Worm (Caenorhabditis elegans): Measurements from ENCODE around the gene grdn-1.

The grdn-1 gene

DNA sequence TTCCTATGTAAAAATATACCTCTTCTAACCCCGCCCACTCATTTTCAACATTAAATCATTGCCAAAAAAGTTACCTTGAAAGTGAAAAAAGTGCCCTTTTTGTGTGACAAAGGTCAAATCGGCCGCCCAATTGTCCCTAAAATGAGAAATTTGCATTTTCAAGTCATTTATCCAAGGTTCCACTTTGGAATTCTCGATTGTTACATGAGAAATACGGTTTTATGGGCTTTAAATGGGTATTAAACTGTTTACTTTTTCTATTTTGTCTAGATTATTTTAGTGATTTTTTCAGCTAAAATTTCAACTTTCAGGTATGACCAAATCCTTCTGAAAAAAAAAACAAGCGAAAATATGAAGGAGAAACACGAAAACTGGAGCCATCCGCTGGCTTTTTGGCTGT, at the start of gene grdn-1:
TSS of gene grdn-1 (plus strand) at position 301 of the 400 bp plus-strand sequence.
- TF ChIP-seq flt-1 (GFP tag; IDR thresholded peaks at IDR 0.05), result no peak
- TF ChIP-seq hnd-1 (tag; optimal IDR thresholded peaks at IDR 0.05), result no peak
- TF ChIP-seq aly-1 (tag; optimal IDR thresholded peaks at IDR 0.05), result no peak
- TF ChIP-seq hmg-4 (GFP tag; optimal IDR thresholded peaks at IDR 0.05), result no peak
- no peak for TF ChIP-seq F13C5.2 (tag; optimal IDR thresholded peaks at IDR 0.05)
- no peak for TF ChIP-seq tbx-37 (GFP tag; conservative IDR thresholded peaks at IDR 0.05)
- TF ChIP-seq hmbx-1 (tag; optimal IDR thresholded peaks at IDR 0.05), result no peak
- TF ChIP-seq ets-7 (tag; optimal IDR thresholded peaks at IDR 0.05), result no peak
- no peak for TF ChIP-seq tbx-11 (GFP tag; IDR thresholded peaks at IDR 0.05)
- no peak for TF ChIP-seq ceh-36 (tag; optimal IDR thresholded peaks at IDR 0.05)
- TF ChIP-seq ceh-13 (GFP tag; optimal IDR thresholded peaks at IDR 0.05), result no peak
- no peak for TF ChIP-seq pes-1 (GFP tag; IDR thresholded peaks at IDR 0.05)
- TF ChIP-seq B0310.2 (tag; optimal IDR thresholded peaks at IDR 0.05), result no peak
- no peak for TF ChIP-seq tra-4 (tag; optimal IDR thresholded peaks at IDR 0.05)
- no peak for TF ChIP-seq sea-1 (GFP tag; conservative IDR thresholded peaks at IDR 0.05)
- no peak for TF ChIP-seq scrt-1 (GFP tag; IDR thresholded peaks at IDR 0.05)
- TF ChIP-seq ama-1 (optimal IDR thresholded peaks at IDR 0.05), result no peak

DNA sequence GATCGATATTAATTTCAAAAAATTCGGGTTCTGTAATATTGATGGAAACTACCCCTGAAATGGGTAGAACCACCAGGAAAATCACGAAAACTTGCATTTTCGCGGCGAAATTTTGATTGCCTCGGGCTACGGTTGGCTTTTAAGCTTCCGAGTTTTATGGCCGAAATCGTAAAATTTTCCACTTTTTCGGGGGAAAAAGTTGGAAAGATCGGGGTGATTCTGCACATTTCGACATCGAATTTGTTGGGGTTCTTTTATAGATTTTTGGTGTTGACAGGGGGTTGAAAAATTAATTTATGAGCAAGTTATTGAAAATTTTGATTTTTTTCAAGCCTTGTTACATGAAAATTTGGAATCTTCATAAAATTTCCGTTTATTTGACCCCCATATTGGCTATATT, 38.8 kb upstream of the grdn-1 start, which contains the start of gene Y51A2D.8:
TSS of gene Y51A2D.8 (minus strand) at position 101 of the 400 bp plus-strand sequence.
- TF ChIP-seq aly-1 (tag; optimal IDR thresholded peaks at IDR 0.05) (no peak), hnd-1 (tag; optimal IDR thresholded peaks at IDR 0.05) (no peak), ets-7 (tag; optimal IDR thresholded peaks at IDR 0.05) (no peak), B0310.2 (tag; optimal IDR thresholded peaks at IDR 0.05) (no peak), ceh-36 (tag; optimal IDR thresholded peaks at IDR 0.05) (no peak), tbx-37 (GFP tag; conservative IDR thresholded peaks at IDR 0.05) (no peak), ceh-13 (GFP tag; optimal IDR thresholded peaks at IDR 0.05) (no peak), scrt-1 (GFP tag; IDR thresholded peaks at IDR 0.05) (no peak), tbx-11 (GFP tag; IDR thresholded peaks at IDR 0.05) (no peak), pes-1 (GFP tag; IDR thresholded peaks at IDR 0.05) (no peak), sea-1 (GFP tag; conservative IDR thresholded peaks at IDR 0.05) (no peak), hmbx-1 (tag; optimal IDR thresholded peaks at IDR 0.05) (no peak), flt-1 (GFP tag; IDR thresholded peaks at IDR 0.05) (no peak)

DNA sequence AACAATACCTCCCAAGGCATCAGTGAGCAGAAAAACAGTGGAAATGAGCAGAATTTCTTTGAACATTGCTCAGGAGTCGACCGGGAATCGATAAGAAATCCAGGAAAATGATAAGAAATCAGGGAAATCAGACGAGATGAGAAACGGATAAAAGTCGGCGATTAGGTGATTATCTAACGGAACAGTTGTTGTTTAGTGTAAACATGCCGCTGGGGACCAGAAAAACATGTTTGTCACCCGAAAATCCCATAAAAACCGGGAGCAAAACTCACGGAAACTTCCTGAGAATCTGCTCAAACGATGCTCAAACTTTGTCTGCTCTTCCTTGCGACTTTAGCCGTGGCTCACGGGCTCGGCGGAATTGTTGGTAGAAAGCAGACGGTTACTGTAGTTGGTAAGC, 36.1 kb upstream of the grdn-1 start, which contains the start of the genes ttr-24 and ttr-25:
TSS of gene ttr-24 (minus strand) at position 156 of the 400 bp plus-strand sequence.
TSS of gene ttr-25 (plus strand) at position 227 of the 400 bp plus-strand sequence.
- TF ChIP-seq ama-1 (optimal IDR thresholded peaks at IDR 0.05), result no peak
- no peak for TF ChIP-seq hmbx-1 (tag; optimal IDR thresholded peaks at IDR 0.05)
- TF ChIP-seq hnd-1 (tag; optimal IDR thresholded peaks at IDR 0.05), result no peak
- no peak for TF ChIP-seq tbx-11 (GFP tag; IDR thresholded peaks at IDR 0.05)
- TF ChIP-seq tbx-37 (GFP tag; conservative IDR thresholded peaks at IDR 0.05), result no peak
- TF ChIP-seq F13C5.2 (tag; optimal IDR thresholded peaks at IDR 0.05), result no peak
- no peak for TF ChIP-seq scrt-1 (GFP tag; IDR thresholded peaks at IDR 0.05)
- no peak for TF ChIP-seq flt-1 (GFP tag; IDR thresholded peaks at IDR 0.05)
- no peak for TF ChIP-seq tra-4 (tag; optimal IDR thresholded peaks at IDR 0.05)
- no peak for TF ChIP-seq pes-1 (GFP tag; IDR thresholded peaks at IDR 0.05)
- TF ChIP-seq hmg-4 (GFP tag; optimal IDR thresholded peaks at IDR 0.05), result no peak
- no peak for TF ChIP-seq aly-1 (tag; optimal IDR thresholded peaks at IDR 0.05)
- no peak for TF ChIP-seq ceh-13 (GFP tag; optimal IDR thresholded peaks at IDR 0.05)
- TF ChIP-seq ceh-36 (tag; optimal IDR thresholded peaks at IDR 0.05), result no peak
- no peak for TF ChIP-seq ets-7 (tag; optimal IDR thresholded peaks at IDR 0.05)
- TF ChIP-seq sea-1 (GFP tag; conservative IDR thresholded peaks at IDR 0.05), result no peak
- no peak for TF ChIP-seq B0310.2 (tag; optimal IDR thresholded peaks at IDR 0.05)

DNA sequence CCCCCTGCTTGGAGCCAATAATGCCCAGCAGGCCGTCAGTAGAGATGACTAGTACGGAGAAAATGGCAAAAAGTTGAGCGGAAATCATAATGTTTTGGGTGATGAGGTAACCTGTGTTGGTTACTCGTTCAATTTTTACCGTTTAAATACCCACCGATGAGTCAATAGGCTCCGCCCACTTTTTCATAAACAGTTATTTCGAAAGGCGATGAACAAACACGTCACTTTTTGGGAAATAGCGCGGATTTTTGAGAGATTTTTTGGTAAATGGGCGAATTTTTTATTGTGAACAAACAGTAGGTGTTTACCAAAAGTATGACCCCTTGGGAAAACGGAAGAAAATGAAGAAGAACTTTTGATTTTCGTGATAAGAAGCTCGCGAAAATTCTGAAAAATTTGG, 32.4 kb upstream of the grdn-1 start, which contains the start of gene ttr-26:
TSS of gene ttr-26 (minus strand) at position 101 of the 400 bp plus-strand sequence.
- no peak for TF ChIP-seq aly-1 (tag; optimal IDR thresholded peaks at IDR 0.05)
- no peak for TF ChIP-seq tbx-11 (GFP tag; IDR thresholded peaks at IDR 0.05)
- no peak for TF ChIP-seq tra-4 (tag; optimal IDR thresholded peaks at IDR 0.05)
- no peak for TF ChIP-seq F13C5.2 (tag; optimal IDR thresholded peaks at IDR 0.05)
- no peak for TF ChIP-seq ama-1 (optimal IDR thresholded peaks at IDR 0.05)

DNA sequence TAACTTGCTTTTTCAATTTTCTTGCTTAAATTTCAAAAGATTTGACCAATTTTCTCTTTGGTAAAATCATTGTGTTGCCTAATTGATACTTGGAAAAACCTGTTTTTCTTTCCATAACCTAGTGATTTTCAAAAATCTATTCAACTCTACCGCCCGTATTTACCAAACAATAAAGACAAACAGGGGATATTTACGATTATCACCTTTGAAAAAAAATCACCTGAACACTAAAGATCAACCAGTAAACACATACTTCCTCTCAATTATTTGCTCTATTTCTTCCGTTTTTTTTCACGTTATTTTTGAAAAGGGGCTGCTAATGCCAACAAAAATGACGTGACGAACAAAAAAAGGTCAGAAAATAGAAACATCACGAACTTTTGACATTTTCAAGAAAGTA, 31.6 kb upstream of the grdn-1 start:
- no peak for TF ChIP-seq ets-7 (tag; optimal IDR thresholded peaks at IDR 0.05)
- no peak for TF ChIP-seq ama-1 (optimal IDR thresholded peaks at IDR 0.05)
- no peak for TF ChIP-seq sea-1 (GFP tag; conservative IDR thresholded peaks at IDR 0.05)

DNA sequence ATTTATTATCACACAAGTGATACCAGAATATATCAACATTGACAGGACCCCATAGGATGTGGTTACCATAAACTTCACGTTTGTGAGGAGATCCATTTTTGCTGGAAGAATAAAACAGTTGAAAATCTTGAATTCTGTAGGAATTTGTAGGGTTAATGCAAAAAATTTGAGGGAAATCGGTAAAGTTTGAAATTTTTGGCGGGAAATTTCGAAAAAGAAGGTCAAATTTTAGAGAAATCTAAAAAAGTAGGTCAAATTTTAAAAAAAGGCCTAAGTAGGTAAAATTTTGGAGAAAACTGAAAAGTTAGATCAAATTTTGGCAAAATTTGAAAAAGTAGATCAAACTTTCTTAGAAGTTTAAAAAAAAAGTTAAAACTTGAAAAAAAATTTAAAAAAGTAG, 27.8 kb upstream of the grdn-1 start, which contains the start of gene srg-34:
TSS of gene srg-34 (minus strand) at position 101 of the 400 bp plus-strand sequence.
- no peak for TF ChIP-seq ets-7 (tag; optimal IDR thresholded peaks at IDR 0.05)

DNA sequence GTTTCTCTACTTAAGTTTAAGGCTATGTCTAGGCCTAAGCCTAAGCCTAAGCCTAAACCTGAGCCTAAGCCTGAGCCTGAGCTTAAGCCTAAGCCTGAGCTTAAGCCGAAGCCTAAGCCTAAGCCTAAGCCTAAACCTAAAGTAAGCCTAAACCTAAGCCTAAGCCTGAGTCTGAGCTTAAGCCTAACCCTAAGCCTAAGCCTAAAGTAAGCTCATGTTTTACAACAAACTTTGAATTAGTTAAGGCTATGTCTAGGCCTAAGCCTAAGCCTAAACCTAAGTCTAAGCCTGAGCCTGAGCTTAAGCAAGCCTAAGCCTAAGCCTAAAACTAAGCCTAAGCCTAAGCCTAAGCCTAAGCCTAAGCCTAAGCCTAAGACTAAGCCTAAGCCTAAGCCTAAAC, 26.9 kb upstream of the grdn-1 start:
- TF ChIP-seq tbx-11 (GFP tag; IDR thresholded peaks at IDR 0.05), result no peak
- TF ChIP-seq ceh-36 (tag; optimal IDR thresholded peaks at IDR 0.05), result peak; percentile 84

DNA sequence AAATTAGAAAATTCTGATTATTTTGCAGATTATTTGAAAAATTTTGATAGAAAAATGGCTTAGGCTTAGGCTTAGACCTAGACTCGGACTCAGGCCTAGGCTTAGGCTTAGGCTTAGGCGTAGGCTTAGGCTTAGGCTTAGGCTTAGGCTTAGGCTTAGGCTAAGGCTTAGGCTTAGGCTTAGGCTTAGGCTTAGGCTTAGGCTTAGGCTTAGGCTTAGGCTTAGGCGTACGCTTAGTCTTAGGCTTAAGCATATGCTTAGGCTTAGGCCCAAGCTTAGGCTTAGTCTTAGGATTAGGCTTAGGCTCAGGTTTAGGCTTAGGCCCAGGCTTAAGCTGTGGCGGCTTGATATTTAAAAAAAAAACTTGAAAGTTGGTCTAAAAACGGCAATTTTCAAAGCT, 26.2 kb upstream of the grdn-1 start:
- TF ChIP-seq ceh-36 (tag; optimal IDR thresholded peaks at IDR 0.05) (peak; percentile 86), sea-1 (GFP tag; conservative IDR thresholded peaks at IDR 0.05) (0 out of 2 replicates have a peak, but pooled peaks have one; percentile 56)

DNA sequence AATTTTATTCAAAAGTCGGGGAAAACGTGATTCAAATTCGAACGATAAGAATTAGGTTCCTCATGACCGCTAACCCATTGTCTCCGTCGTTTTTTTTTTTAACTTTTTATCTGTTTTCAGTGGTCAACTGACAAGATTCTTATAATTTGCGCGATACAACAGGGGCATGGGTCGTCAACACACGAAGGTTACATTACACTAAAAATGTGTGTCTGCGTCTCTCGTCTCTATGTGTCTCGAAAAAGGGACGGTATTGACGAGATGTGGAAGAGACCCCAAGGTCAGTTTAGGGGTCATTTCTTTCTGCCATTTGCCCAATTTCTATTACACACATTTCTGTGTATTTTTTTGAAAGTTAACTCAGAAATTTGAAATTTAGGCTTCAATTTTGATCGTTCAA, 23.1 kb upstream of the grdn-1 start:
- TF ChIP-seq pes-1 (GFP tag; IDR thresholded peaks at IDR 0.05), result no peak
- TF ChIP-seq ama-1 (optimal IDR thresholded peaks at IDR 0.05), result no peak
- TF ChIP-seq B0310.2 (tag; optimal IDR thresholded peaks at IDR 0.05), result no peak
- no peak for TF ChIP-seq aly-1 (tag; optimal IDR thresholded peaks at IDR 0.05)
- TF ChIP-seq hmg-4 (GFP tag; optimal IDR thresholded peaks at IDR 0.05), result no peak
- TF ChIP-seq tbx-37 (GFP tag; conservative IDR thresholded peaks at IDR 0.05), result no peak
- no peak for TF ChIP-seq scrt-1 (GFP tag; IDR thresholded peaks at IDR 0.05)
- no peak for TF ChIP-seq hnd-1 (tag; optimal IDR thresholded peaks at IDR 0.05)
- TF ChIP-seq tbx-11 (GFP tag; IDR thresholded peaks at IDR 0.05), result no peak
- TF ChIP-seq flt-1 (GFP tag; IDR thresholded peaks at IDR 0.05), result no peak

All from whole organism, early embryonic.